Worm (Caenorhabditis elegans) whole organism, young adult: Measurements from ENCODE around the gene C07A9.13.
A peak's percentile ranks its signal among the peaks of the same experiment; 100 is the strongest.

Experiments used
- B0035.1 ChIP-seq: sonication (generic microtip); optimal IDR thresholded peaks from 2 replicates; lab custom pipeline; 2016; ENCODE audit warnings: missing genetic modification characterization, mild to moderate bottlenecking, missing compliant biosample characterization, missing genotype, missing genetic modification reagents
- B0261.1 ChIP-seq: sonication (generic microtip); optimal IDR thresholded peaks from 2 replicates; lab custom pipeline; 2016; ENCODE audit warnings: mild to moderate bottlenecking, missing genetic modification characterization, moderate library complexity, missing compliant biosample characterization
- C06A6.2 ChIP-seq: fragments of 200-800 bp; sonication (Bioruptor generic); conservative IDR thresholded peaks from 2 replicates; pipeline ENCODE4 v1.3.6; 2022; ENCODE audit warnings: missing genetic modification characterization, missing compliant biosample characterization
- C17E4.6 ChIP-seq: fragments of 200-800 bp; sonication (Bioruptor generic); IDR thresholded peaks from 2 replicates; pipeline ENCODE4 v1.3.6; 2022; ENCODE audit warnings: missing genetic modification reagents, missing genetic modification characterization, missing compliant biosample characterization
- Y79H2A.3 ChIP-seq: fragments of 200-800 bp; sonication (Bioruptor generic); conservative IDR thresholded peaks from 2 replicates; pipeline ENCODE4 v1.3.6; 2022; ENCODE audit warnings: missing genetic modification reagents, missing genetic modification characterization, missing compliant biosample characterization
- Y95B8A.8 ChIP-seq: fragments of 200-800 bp; sonication (Bioruptor generic); IDR thresholded peaks from 2 replicates; pipeline ENCODE4 v1.3.6; 2022; ENCODE audit warnings: missing genetic modification reagents, missing genetic modification characterization, missing compliant biosample characterization
- aptf-3 ChIP-seq: fragments of 200-800 bp; sonication (Bioruptor generic); IDR thresholded peaks from 2 replicates; pipeline ENCODE4 v1.3.6; 2022; ENCODE audit warnings: missing genetic modification characterization, missing compliant biosample characterization
- bed-1 ChIP-seq: fragments of 200-800 bp; sonication (Bioruptor generic); IDR thresholded peaks from 2 replicates; pipeline ENCODE4 v1.3.6; 2022; ENCODE audit warnings: missing genetic modification reagents, missing genetic modification characterization, missing compliant biosample characterization
- ceh-27 ChIP-seq: fragments of 200-800 bp; sonication (Bioruptor generic); optimal IDR thresholded peaks from 2 replicates; lab custom pipeline; 2018; ENCODE audit warnings: mild to moderate bottlenecking, missing genetic modification characterization, moderate library complexity, missing compliant biosample characterization
- ceh-40 ChIP-seq: fragments of 200-800 bp; sonication (Bioruptor generic); IDR thresholded peaks from 2 replicates; pipeline ENCODE4 v1.3.6; 2022; ENCODE audit warnings: missing genetic modification characterization, missing compliant biosample characterization
- egl-18 ChIP-seq: fragments of 200-800 bp; sonication (Bioruptor generic); IDR thresholded peaks from 2 replicates; pipeline ENCODE4 v1.3.6; 2022; ENCODE audit warnings: missing genetic modification reagents, missing genetic modification characterization, missing compliant biosample characterization
- hsf-1 ChIP-seq: fragments of 200-800 bp; sonication (Bioruptor generic); IDR thresholded peaks from 2 replicates; pipeline ENCODE4 v1.3.6; 2022; ENCODE audit warnings: missing genetic modification reagents, missing genetic modification characterization, missing compliant biosample characterization
- lin-26 ChIP-seq: fragments of 200-800 bp; sonication (Bioruptor generic); IDR thresholded peaks from 2 replicates; pipeline ENCODE4 v1.3.6; 2022; ENCODE audit warnings: missing genetic modification reagents, missing genetic modification characterization, missing compliant biosample characterization
- lin-35 ChIP-seq, 3 experiments: fragments of 150-350 bp in 2 of 3; sonication (generic microtip) in 1 of 3; optimal IDR thresholded peaks; 2 replicates each; lab custom pipeline; 2014 to 2018; ENCODE audit warnings: missing biosample characterization in 3 of 3, missing genetic modification characterization in 3 of 3, missing genetic modification reagents in 3 of 3
- lsy-27 ChIP-seq: sonication (generic microtip); optimal IDR thresholded peaks from 2 replicates; lab custom pipeline; 2017; ENCODE audit warnings: missing genetic modification characterization, mild to moderate bottlenecking, missing compliant biosample characterization, antibody characterized with exemption, missing genotype, borderline replicate concordance; ENCODE audit not compliant: insufficient read depth
- madf-10 ChIP-seq: sonication (generic microtip); optimal IDR thresholded peaks from 2 replicates; lab custom pipeline; 2016; ENCODE audit warnings: mild to moderate bottlenecking, missing genetic modification characterization, missing compliant biosample characterization
- madf-8 ChIP-seq: fragments of 200-800 bp; sonication (Bioruptor generic); conservative IDR thresholded peaks from 2 replicates; pipeline ENCODE4 v1.3.6; 2022; ENCODE audit warnings: missing genetic modification reagents, missing genetic modification characterization, missing compliant biosample characterization
- mcd-1 ChIP-seq: fragments of 200-800 bp; sonication (Bioruptor generic); IDR thresholded peaks from 2 replicates; pipeline ENCODE4 v1.3.6; 2022; ENCODE audit warnings: missing genetic modification reagents, missing genetic modification characterization, missing compliant biosample characterization
- mes-4 ChIP-seq: sonication (generic microtip); optimal IDR thresholded peaks from 2 replicates; lab custom pipeline; 2016; ENCODE audit warnings: missing genotype, missing genetic modification characterization, missing compliant biosample characterization
- nhr-120 ChIP-seq: fragments of 200-800 bp; sonication (Bioruptor generic); IDR thresholded peaks from 2 replicates; pipeline ENCODE4 v1.3.6; 2022; ENCODE audit warnings: missing genetic modification characterization, missing compliant biosample characterization
- nhr-80 ChIP-seq: sonication (generic microtip); optimal IDR thresholded peaks from 2 replicates; lab custom pipeline; 2016; ENCODE audit warnings: missing genetic modification characterization, missing compliant biosample characterization
- pha-4 ChIP-seq: fragments of 150-350 bp; sonication (generic microtip); optimal IDR thresholded peaks from 2 replicates; lab custom pipeline; 2014; ENCODE audit warnings: missing biosample characterization, missing genetic modification reagents, missing genetic modification characterization
- repo-1 ChIP-seq: sonication (generic microtip); optimal IDR thresholded peaks from 2 replicates; lab custom pipeline; 2017; ENCODE audit warnings: mild to moderate bottlenecking, missing genetic modification characterization, missing compliant biosample characterization
- snpc-4 ChIP-seq, 5 experiments: fragments of 150-350 bp in 1 of 5; sonication (generic microtip) in 4 of 5; optimal IDR thresholded peaks; 2 replicates each; lab custom pipeline; 2014 to 2018; ENCODE audit warnings: missing genetic modification characterization in 5 of 5, missing biosample characterization in 3 of 5, antibody characterized with exemption in 2 of 5, mild to moderate bottlenecking in 2 of 5, missing compliant biosample characterization in 2 of 5, missing genotype in 2 of 5, moderate library complexity in 2 of 5, missing genetic modification reagents in 1 of 5
- tbp1 ChIP-seq: fragments of 200-800 bp; sonication (Bioruptor generic); optimal IDR thresholded peaks from 2 replicates; lab custom pipeline; 2018; ENCODE audit warnings: mild to moderate bottlenecking, missing genetic modification characterization, missing compliant biosample characterization
- tbx-9 ChIP-seq: sonication (generic microtip); optimal IDR thresholded peaks from 2 replicates; lab custom pipeline; 2016; ENCODE audit warnings: borderline replicate concordance, missing genetic modification characterization, inconsistent platforms, missing compliant biosample characterization
- tlf-1 ChIP-seq: fragments of 200-800 bp; sonication (Bioruptor generic); optimal IDR thresholded peaks from 2 replicates; lab custom pipeline; 2018; ENCODE audit warnings: mild to moderate bottlenecking, missing genetic modification characterization, missing compliant biosample characterization
- ztf-18 ChIP-seq: sonication (generic microtip); optimal IDR thresholded peaks from 2 replicates; lab custom pipeline; 2016; ENCODE audit warnings: missing genotype, mild to moderate bottlenecking, missing genetic modification characterization, missing compliant biosample characterization
- ztf-28 ChIP-seq: fragments of 200-800 bp; sonication (Bioruptor generic); IDR thresholded peaks from 2 replicates; pipeline ENCODE4 v1.3.6; 2022; ENCODE audit warnings: missing genetic modification reagents, missing genetic modification characterization, missing compliant biosample characterization
- ztf-3 ChIP-seq: fragments of 200-800 bp; sonication (Bioruptor generic); optimal IDR thresholded peaks from 2 replicates; lab custom pipeline; 2018; ENCODE audit warnings: mild to moderate bottlenecking, missing genetic modification characterization, missing compliant biosample characterization

Gene C07A9.13

DNA sequence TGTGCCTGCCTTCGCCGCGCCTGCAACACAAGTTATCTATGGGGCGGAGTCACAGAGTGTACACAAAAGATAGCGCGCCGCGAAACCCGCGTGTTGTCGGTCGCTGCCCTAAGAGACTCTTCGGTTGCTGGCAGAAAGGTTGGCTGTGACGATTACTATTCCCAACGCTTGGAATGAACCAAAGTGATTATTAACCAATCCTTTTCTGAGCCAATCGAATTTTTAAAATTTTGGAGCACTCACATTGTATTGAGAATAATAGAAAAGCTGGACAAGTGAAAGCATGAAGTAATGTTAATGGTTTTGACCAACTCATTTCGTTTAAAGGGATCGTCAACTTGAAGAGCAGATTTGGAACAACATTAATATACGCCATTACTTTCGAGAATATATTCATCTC lies 36.1 kb upstream of the C07A9.13 start (continued):
- TF ChIP-seq lsy-27 (tag; lab: Kevin White, UChicago) (peak; percentile 17), hsf-1 (0 out of 2 replicates have a peak, but pooled peaks have one; percentile 26)

DNA sequence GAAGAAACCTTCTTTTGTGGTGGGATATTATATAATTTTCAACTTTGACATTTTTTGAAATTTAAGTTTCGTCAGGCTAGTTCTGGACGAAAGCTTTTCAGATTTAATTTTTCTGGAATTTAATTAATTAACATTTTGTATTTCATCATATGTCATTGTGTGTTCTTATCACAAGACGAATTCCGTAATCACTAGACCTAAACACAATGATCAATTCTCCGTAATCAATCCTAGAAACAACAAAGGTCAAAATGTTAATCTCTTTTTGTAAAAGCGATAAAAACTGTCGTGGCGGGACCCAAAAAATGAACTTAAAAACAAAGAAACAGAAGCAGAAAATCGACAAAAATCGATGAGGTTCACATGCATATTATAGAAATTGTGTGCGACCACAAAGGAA lies 33.6 kb upstream of the C07A9.13 start:
- TF ChIP-seq C17E4.6 (GFP tag; lab: Robert Waterston, UW) (no peak), egl-18 (GFP tag; lab: Robert Waterston, UW) (no peak), ztf-3 (no peak), ceh-27 (no peak)

DNA sequence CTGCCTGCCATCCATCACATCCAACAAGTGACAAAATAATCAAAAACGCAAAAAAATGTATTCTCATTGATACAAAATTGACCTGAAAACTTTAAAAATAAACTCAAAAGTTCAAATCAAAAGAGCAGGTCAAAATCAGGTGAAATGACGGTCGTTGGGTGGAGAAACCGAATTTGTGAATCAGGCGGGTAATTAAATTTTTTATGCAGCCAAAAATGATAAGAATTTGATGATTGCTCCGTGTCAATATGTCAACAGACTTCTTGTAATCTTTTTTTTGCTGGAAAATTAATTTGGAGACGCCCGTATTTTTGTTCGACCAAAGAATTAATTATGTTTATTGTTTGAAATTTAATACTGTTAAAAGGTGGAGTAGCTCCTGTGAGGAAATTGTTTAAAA lies 32.8 kb upstream of the C07A9.13 start, which contains the start of gene ncx-6:
Gene ncx-6 (minus strand): TSS at position 88 of the 400 bp plus-strand sequence.
- no peak for TF ChIP-seq snpc-4 (GFP tag; optimal IDR thresholded peaks at IDR 0.05; lab: Kevin White, UChicago)
- TF ChIP-seq snpc-4 (tag; optimal IDR thresholded peaks at IDR 0.05; lab: Kevin White, UChicago): peak in 1 of 4 experiments; percentile 16
- TF ChIP-seq bed-1 (GFP tag; lab: Robert Waterston, UW): no peak
- TF ChIP-seq nhr-80 (tag; lab: Kevin White, UChicago): peak; percentile 53
- TF ChIP-seq ztf-28: no peak

DNA sequence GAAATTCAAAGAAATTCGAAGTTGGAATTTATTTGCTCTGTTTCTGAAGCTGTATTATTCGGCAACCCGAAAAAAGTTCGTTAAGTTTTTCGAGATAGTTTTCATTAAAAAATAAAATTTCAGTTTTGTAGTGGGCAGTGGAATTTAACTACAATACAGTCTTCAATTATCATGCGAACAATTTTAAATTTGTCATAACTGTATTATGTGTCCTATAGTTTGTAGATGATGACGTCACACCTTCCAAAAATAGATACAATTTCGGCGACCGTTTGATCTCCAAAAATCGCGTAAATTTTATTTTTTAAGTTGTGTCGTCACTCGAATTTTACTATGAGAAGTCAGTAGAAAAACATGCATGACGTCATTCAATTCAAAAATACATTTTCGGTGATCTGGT lies 32.1 kb upstream of the C07A9.13 start:
- TF ChIP-seq tlf-1 (GFP tag; lab: Kevin White, UChicago) (no peak), nhr-80 (tag; lab: Kevin White, UChicago) (no peak), ceh-40 (GFP tag; lab: Robert Waterston, UW) (no peak)
- TF ChIP-seq, all 124 proteins: peak for 0

DNA sequence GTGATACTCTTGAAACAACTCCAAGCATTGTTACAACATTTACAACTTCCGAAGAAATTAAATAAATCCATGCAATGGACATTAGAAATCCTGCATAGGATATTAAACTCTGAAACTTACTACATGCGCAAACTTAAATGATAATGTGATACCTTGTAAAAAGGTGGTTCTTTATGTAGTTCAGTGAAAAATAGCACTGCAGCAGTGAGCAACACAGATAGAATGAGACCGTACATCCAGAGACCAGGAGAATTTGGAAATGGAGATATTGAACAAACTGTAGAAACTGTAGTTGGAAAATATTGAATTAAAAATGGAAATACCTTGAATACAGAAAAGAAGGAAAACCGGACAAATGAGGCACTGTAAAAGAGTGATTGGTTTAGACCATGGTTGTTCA lies 30.1 kb upstream of the C07A9.13 start:
- no peak for TF ChIP-seq tbx-9 (tag; lab: Kevin White, UChicago)
- no peak for TF ChIP-seq Y79H2A.3
- no peak for TF ChIP-seq repo-1 (tag; lab: Kevin White, UChicago)
- TF ChIP-seq ztf-28: no peak
- no peak for TF ChIP-seq mcd-1 (GFP tag; lab: Robert Waterston, UW)
- TF ChIP-seq mes-4 (tag; lab: Kevin White, UChicago): no peak
- no peak for TF ChIP-seq Y95B8A.8
- no peak for TF ChIP-seq madf-10 (tag; lab: Kevin White, UChicago)
- no peak for TF ChIP-seq B0261.1 (tag; lab: Kevin White, UChicago)
- no peak for TF ChIP-seq C06A6.2 (GFP tag; lab: Robert Waterston, UW)
- TF ChIP-seq tbp1 (GFP tag; lab: Kevin White, UChicago): no peak
- TF ChIP-seq B0035.1 (tag; lab: Kevin White, UChicago): no peak
- TF ChIP-seq ztf-18 (tag; lab: Kevin White, UChicago): no peak
- no peak for TF ChIP-seq lin-26
- no peak for TF ChIP-seq nhr-120
- no peak for TF ChIP-seq madf-8
- no peak for TF ChIP-seq pha-4 (tag; lab: Kevin White, UChicago)

DNA sequence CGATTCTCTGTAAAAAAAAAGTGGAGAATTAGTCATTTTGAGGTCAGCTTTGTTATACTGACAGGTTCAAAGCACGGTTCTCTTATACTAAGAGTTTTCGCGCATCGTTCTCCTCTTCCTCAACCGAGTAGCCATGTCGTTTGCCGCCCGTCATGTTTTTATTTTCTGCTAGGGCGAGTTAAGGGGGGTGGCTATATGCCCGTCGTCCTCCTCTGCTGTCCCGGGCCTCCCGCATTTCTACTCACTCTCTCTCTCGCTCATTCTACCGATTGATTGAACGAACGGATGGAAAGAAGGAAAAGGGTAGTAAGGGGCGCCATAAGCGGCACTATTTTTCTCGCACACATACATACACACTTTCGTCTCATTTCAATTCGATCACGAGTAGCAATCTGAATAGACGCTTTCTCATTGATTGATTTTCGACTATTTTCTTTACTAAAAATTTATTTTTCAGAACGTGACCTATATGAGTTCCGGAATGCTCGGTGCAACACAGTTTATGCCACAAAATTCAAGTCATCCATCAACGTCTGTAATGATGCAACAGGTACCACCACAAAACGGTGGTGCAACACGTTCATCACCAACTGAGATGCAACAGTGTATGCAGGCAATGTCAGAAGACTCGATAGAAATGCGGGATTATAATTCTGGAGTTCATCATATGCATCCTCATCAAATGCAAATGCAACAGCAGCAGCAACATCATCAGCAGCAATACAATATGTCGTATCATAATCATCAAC lies 24.2 kb upstream of the C07A9.13 start:
- TF ChIP-seq aptf-3 (GFP tag; lab: Robert Waterston, UW) (no peak), lin-35 (GFP tag; optimal IDR thresholded peaks at IDR 0.05; lab: Kevin White, UChicago) (peak in 1 of 3 experiments; percentile 25)
